Worm (Caenorhabditis elegans) whole organism, midembryonic: Measurements from ENCODE around the gene F10E9.10.

Experiments used
- T22C8.4 ChIP-seq: fragments of 200-800 bp; sonication (Bioruptor generic); IDR thresholded peaks from 2 replicates; pipeline ENCODE4 v1.3.6; 2022; ENCODE audit warnings: missing genetic modification characterization, missing compliant biosample characterization
- cog-1 ChIP-seq: sonication (generic microtip); optimal IDR thresholded peaks from 2 replicates; lab custom pipeline; 2016; ENCODE audit warnings: missing genetic modification characterization, missing compliant biosample characterization
- flt-1 ChIP-seq: fragments of 200-800 bp; sonication (Bioruptor generic); IDR thresholded peaks from 2 replicates; pipeline ENCODE4 v1.3.6; 2022; ENCODE audit warnings: missing genetic modification characterization, missing compliant biosample characterization
- klf-2 ChIP-seq: fragments of 200-800 bp; sonication (Bioruptor generic); conservative IDR thresholded peaks from 2 replicates; pipeline ENCODE4 v1.3.6; 2022; ENCODE audit warnings: missing genetic modification reagents, missing genetic modification characterization, missing compliant biosample characterization
- tab-1 ChIP-seq: fragments of 200-800 bp; sonication (Bioruptor generic); IDR thresholded peaks from 2 replicates; pipeline ENCODE4 v1.3.6; 2022; ENCODE audit warnings: missing genetic modification characterization, missing compliant biosample characterization
- ztf-23 ChIP-seq: fragments of 200-800 bp; sonication (Bioruptor generic); IDR thresholded peaks from 2 replicates; pipeline ENCODE4 v1.3.6; 2022; ENCODE audit warnings: missing genetic modification reagents, missing genetic modification characterization, missing compliant biosample characterization

- TF ChIP-seq klf-2 (GFP tag; lab: Robert Waterston, UW), result no peak
- no peak for TF ChIP-seq flt-1
- TF ChIP-seq T22C8.4 (GFP tag; lab: Robert Waterston, UW), result no peak
- TF ChIP-seq tab-1, result no peak
- TF ChIP-seq ztf-23 (GFP tag; lab: Robert Waterston, UW), result no peak
- no peak for TF ChIP-seq cog-1 (tag; lab: Kevin White, UChicago)
These were observed 34.8 kb upstream of the F10E9.10 start, which contains the start of gene unc-116 for ce11 chrIII:8354644-8355461.
